Fruit fly (Drosophila melanogaster) whole organism, embryonic: Measurements from ENCODE around the gene Art8.
A peak's percentile ranks its signal among the peaks of the same experiment; 100 is the strongest.

Experiments used
- Atf-2 ChIP-seq: fragments of 200-800 bp; sonication (Bioruptor generic); optimal IDR thresholded peaks from 2 replicates; lab custom pipeline; 2016; ENCODE audit warnings: missing biosample characterization, missing genetic modification characterization
- CG10147 ChIP-seq: fragments of 200-800 bp; sonication (Bioruptor generic); optimal IDR thresholded peaks from 2 replicates; lab custom pipeline; 2019; ENCODE audit warnings: missing biosample characterization, mild to moderate bottlenecking, missing genetic modification characterization, moderate library complexity
- CG11723 ChIP-seq: fragments of 200-800 bp; sonication (Bioruptor generic); optimal IDR thresholded peaks from 2 replicates; lab custom pipeline; 2017; ENCODE audit warnings: missing biosample characterization, mild to moderate bottlenecking, missing genetic modification characterization
- CG12155 ChIP-seq: fragments of 200-800 bp; sonication (Bioruptor generic); optimal IDR thresholded peaks from 3 replicates; lab custom pipeline; 2016; ENCODE audit warnings: missing biosample characterization, missing genetic modification characterization
- CG1529 ChIP-seq: fragments of 200-800 bp; sonication (Bioruptor generic); optimal IDR thresholded peaks from 3 replicates; lab custom pipeline; 2018; ENCODE audit warnings: missing biosample characterization, missing genetic modification characterization
- CG16779 ChIP-seq: fragments of 200-800 bp; sonication (Bioruptor generic); IDR thresholded peaks from 2 replicates; pipeline ENCODE4 v1.3.6; 2022; ENCODE audit warnings: missing biosample characterization, missing genetic modification characterization
- CG18619 ChIP-seq: fragments of 200-800 bp; sonication (Bioruptor generic); optimal IDR thresholded peaks from 3 replicates; lab custom pipeline; 2017; ENCODE audit warnings: missing biosample characterization, mild to moderate bottlenecking, missing genetic modification characterization
- CG18764 ChIP-seq: fragments of 200-800 bp; sonication (Bioruptor generic); optimal IDR thresholded peaks from 3 replicates; lab custom pipeline; 2016; ENCODE audit warnings: missing biosample characterization, missing genetic modification characterization
- CG31365 ChIP-seq: fragments of 200-800 bp; sonication (Bioruptor generic); optimal IDR thresholded peaks from 2 replicates; lab custom pipeline; 2018; ENCODE audit warnings: missing biosample characterization, mild to moderate bottlenecking, missing genetic modification characterization
- CG3163 ChIP-seq: fragments of 200-800 bp; sonication (Bioruptor generic); optimal IDR thresholded peaks from 3 replicates; lab custom pipeline; 2016; ENCODE audit warnings: missing biosample characterization, missing genetic modification characterization
- CG3726 ChIP-seq: fragments of 200-800 bp; sonication (Bioruptor generic); IDR thresholded peaks from 3 replicates; pipeline ENCODE4, ENCODE4 v1.3.6; 2022; ENCODE audit warnings: missing biosample characterization, missing genetic modification characterization
- CG3995 ChIP-seq: fragments of 200-800 bp; sonication (Bioruptor generic); optimal IDR thresholded peaks from 3 replicates; lab custom pipeline; 2016; ENCODE audit warnings: missing biosample characterization, missing genetic modification characterization
- CG42726 ChIP-seq: fragments of 200-800 bp; sonication (Bioruptor generic); IDR thresholded peaks from 2 replicates; pipeline ENCODE4 v1.3.6; 2022; ENCODE audit warnings: missing biosample characterization, missing genetic modification characterization; ENCODE audit not compliant: partially characterized antibody
- CG5180 ChIP-seq: fragments of 200-800 bp; sonication (Bioruptor generic); optimal IDR thresholded peaks from 3 replicates; lab custom pipeline; 2017; ENCODE audit warnings: missing biosample characterization, missing genetic modification characterization, mild to moderate bottlenecking, moderate library complexity, missing genetic modification reagents
- CG5953 ChIP-seq: fragments of 200-800 bp; sonication (Bioruptor generic); IDR thresholded peaks from 2 replicates; pipeline ENCODE4 v1.3.6; 2022; ENCODE audit warnings: missing biosample characterization, missing genetic modification characterization
- CG6254 ChIP-seq: fragments of 200-800 bp; sonication (Bioruptor generic); optimal IDR thresholded peaks from 3 replicates; lab custom pipeline; 2017; ENCODE audit warnings: mild to moderate bottlenecking, missing biosample characterization, missing genetic modification reagents, missing genetic modification characterization
- CG9437 ChIP-seq: fragments of 200-800 bp; sonication (Bioruptor generic); optimal IDR thresholded peaks from 2 replicates; lab custom pipeline; 2018; ENCODE audit warnings: missing biosample characterization, mild to moderate bottlenecking, missing genetic modification characterization
- CG9609 ChIP-seq: fragments of 200-800 bp; sonication (Bioruptor generic); optimal IDR thresholded peaks from 3 replicates; lab custom pipeline; 2016; ENCODE audit warnings: missing biosample characterization, missing genetic modification characterization
- CHES-1-like ChIP-seq: fragments of 200-800 bp; sonication (Bioruptor generic); optimal IDR thresholded peaks from 2 replicates; lab custom pipeline; 2016; ENCODE audit warnings: missing biosample characterization, missing genetic modification characterization
- Dbx ChIP-seq: fragments of 200-800 bp; sonication (Bioruptor generic); IDR thresholded peaks from 3 replicates; pipeline ENCODE4 v1.3.6; 2022; ENCODE audit warnings: missing biosample characterization, missing genetic modification characterization
- Ets65A ChIP-seq: fragments of 200-800 bp; sonication (Bioruptor generic); peaks from one replicate; lab custom pipeline; 2016; ENCODE audit warnings: missing biosample characterization, missing genetic modification characterization
- HHEX ChIP-seq: fragments of 200-800 bp; sonication (Bioruptor generic); optimal IDR thresholded peaks from 3 replicates; lab custom pipeline; 2017; ENCODE audit warnings: missing biosample characterization, mild to moderate bottlenecking, missing genetic modification characterization, missing genetic modification reagents
- HLH4C ChIP-seq: fragments of 200-800 bp; sonication (Bioruptor generic); IDR thresholded peaks from 3 replicates; pipeline ENCODE4 v1.3.6; 2022; ENCODE audit warnings: missing biosample characterization, missing genetic modification characterization; ENCODE audit not compliant: partially characterized antibody
- HLHmδ ChIP-seq: fragments of 200-800 bp; sonication (Bioruptor generic); optimal IDR thresholded peaks from 2 replicates; lab custom pipeline; 2018; ENCODE audit warnings: missing biosample characterization, mild to moderate bottlenecking, missing genetic modification characterization, moderate library complexity
- Hr39 ChIP-seq: fragments of >200 bp; optimal IDR thresholded peaks from 2 replicates; lab custom pipeline; 2017
- MESR4 ChIP-seq: fragments of 200-800 bp; sonication (Bioruptor generic); optimal IDR thresholded peaks from 2 replicates; lab custom pipeline; 2018; ENCODE audit warnings: missing biosample characterization, mild to moderate bottlenecking, missing genetic modification characterization, moderate library complexity
- PHDP ChIP-seq: fragments of 200-800 bp; sonication (Bioruptor generic); optimal IDR thresholded peaks from 3 replicates; lab custom pipeline; 2018; ENCODE audit warnings: missing biosample characterization, mild to moderate bottlenecking, missing genetic modification characterization, moderate library complexity
- Ptx1 ChIP-seq: fragments of 200-800 bp; sonication (Bioruptor generic); IDR thresholded peaks from 2 replicates; pipeline ENCODE4 v1.3.6; 2022; ENCODE audit warnings: missing biosample characterization, missing genetic modification characterization
- Six4 ChIP-seq: fragments of 200-800 bp; sonication (Bioruptor generic); optimal IDR thresholded peaks from 2 replicates; lab custom pipeline; 2016; ENCODE audit warnings: missing biosample characterization, missing genetic modification characterization
- TFAM ChIP-seq: fragments of 200-800 bp; sonication (Bioruptor generic); optimal IDR thresholded peaks from 2 replicates; lab custom pipeline; 2017; ENCODE audit warnings: missing biosample characterization, missing genetic modification characterization, inconsistent platforms
- br ChIP-seq: fragments of >200 bp; optimal IDR thresholded peaks from 2 replicates; lab custom pipeline; 2017
- cad ChIP-seq: fragments of >200 bp; optimal IDR thresholded peaks from 2 replicates; lab custom pipeline; 2017; ENCODE audit warnings: missing biosample characterization, missing genetic modification characterization
- crc ChIP-seq: fragments of 200-800 bp; sonication (Bioruptor generic); optimal IDR thresholded peaks from 2 replicates; lab custom pipeline; 2016; ENCODE audit warnings: missing biosample characterization, missing genetic modification characterization
- da ChIP-seq: fragments of 200-800 bp; sonication (Bioruptor generic); optimal IDR thresholded peaks from 2 replicates; lab custom pipeline; 2016; ENCODE audit warnings: missing biosample characterization, missing genetic modification characterization
- dan ChIP-seq: fragments of 200-800 bp; sonication (Bioruptor generic); IDR thresholded peaks from 2 replicates; pipeline ENCODE4 v1.3.6; 2022; ENCODE audit warnings: missing biosample characterization, missing genetic modification characterization
- disco-r ChIP-seq: fragments of 200-800 bp; sonication (Bioruptor generic); optimal IDR thresholded peaks from 2 replicates; lab custom pipeline; 2016; ENCODE audit warnings: missing biosample characterization, missing genetic modification characterization
- dmrt99B ChIP-seq: fragments of 200-800 bp; sonication (Bioruptor generic); optimal IDR thresholded peaks from 2 replicates; lab custom pipeline; 2018; ENCODE audit warnings: missing biosample characterization, mild to moderate bottlenecking, missing genetic modification characterization, moderate library complexity
- dpn ChIP-seq, 2 experiments: fragments of 200-800 bp; sonication (Bioruptor generic); optimal IDR thresholded peaks; 3 replicates each; lab custom pipeline; 2016; ENCODE audit warnings: missing biosample characterization in 2 of 2, missing genetic modification characterization in 2 of 2
- esg ChIP-seq: fragments of 200-800 bp; sonication (Bioruptor generic); conservative IDR thresholded peaks from 2 replicates; pipeline ENCODE4 v1.3.6; 2022; ENCODE audit warnings: missing biosample characterization, missing genetic modification characterization
- fd96Cb ChIP-seq: fragments of 200-800 bp; sonication (Bioruptor generic); optimal IDR thresholded peaks from 2 replicates; lab custom pipeline; 2018; ENCODE audit warnings: missing biosample characterization, mild to moderate bottlenecking, missing genetic modification characterization, moderate library complexity
- gem ChIP-seq: fragments of 200-800 bp; sonication (Bioruptor generic); optimal IDR thresholded peaks from 2 replicates; lab custom pipeline; 2019; ENCODE audit warnings: missing biosample characterization, mild to moderate bottlenecking, missing genetic modification characterization, moderate library complexity
- gsb ChIP-seq: fragments of 200-800 bp; sonication (Bioruptor generic); IDR thresholded peaks from 2 replicates; pipeline ENCODE4 v1.3.6; 2022; ENCODE audit warnings: missing biosample characterization, missing genetic modification characterization
- hth ChIP-seq: fragments of >200 bp; optimal IDR thresholded peaks from 2 replicates; lab custom pipeline; 2017; ENCODE audit warnings: inconsistent platforms
- lola ChIP-seq, 3 experiments: fragments of >200 bp in 2 of 3; fragments of 200-800 bp in 1 of 3; sonication (Bioruptor generic) in 1 of 3; optimal IDR thresholded peaks; 2 replicates each; lab custom pipeline; 2017 to 2019; ENCODE audit warnings: missing biosample characterization in 3 of 3, missing genetic modification characterization in 3 of 3, mild to moderate bottlenecking in 1 of 3, moderate library complexity in 1 of 3
- nerfin-2 ChIP-seq: fragments of 200-800 bp; sonication (Bioruptor generic); IDR thresholded peaks from 2 replicates; pipeline ENCODE4 v1.3.6; 2022; ENCODE audit warnings: missing biosample characterization, missing genetic modification characterization; ENCODE audit not compliant: partially characterized antibody
- otp ChIP-seq: fragments of 200-800 bp; sonication (Bioruptor generic); IDR thresholded peaks from 3 replicates; pipeline ENCODE4, ENCODE4 v1.3.6; 2022; ENCODE audit warnings: missing biosample characterization, missing genetic modification characterization
- peb ChIP-seq: fragments of 200-800 bp; sonication (Bioruptor generic); IDR thresholded peaks from 2 replicates; pipeline ENCODE4 v1.3.6; 2022; ENCODE audit warnings: missing biosample characterization, missing genetic modification characterization
- pfk ChIP-seq: fragments of 200-800 bp; sonication (Bioruptor generic); optimal IDR thresholded peaks from 2 replicates; lab custom pipeline; 2018; ENCODE audit warnings: missing biosample characterization, mild to moderate bottlenecking, missing genetic modification characterization, moderate library complexity
- rib ChIP-seq: fragments of 200-800 bp; sonication (Bioruptor generic); IDR thresholded peaks from 2 replicates; pipeline ENCODE4 v1.3.6; 2022; ENCODE audit warnings: missing biosample characterization, missing genetic modification characterization
- row ChIP-seq: fragments of 200-800 bp; sonication (Bioruptor generic); IDR thresholded peaks from 3 replicates; pipeline ENCODE4 v1.3.6; 2022; ENCODE audit warnings: missing biosample characterization, missing genetic modification characterization
- sens ChIP-seq: fragments of 200-800 bp; sonication (Bioruptor generic); peaks from one replicate; lab custom pipeline; 2016; ENCODE audit warnings: missing biosample characterization, missing genetic modification characterization
- wek ChIP-seq: fragments of 200-800 bp; sonication (Bioruptor generic); optimal IDR thresholded peaks from 3 replicates; lab custom pipeline; 2018; ENCODE audit warnings: missing biosample characterization, mild to moderate bottlenecking, missing genetic modification characterization, moderate library complexity

Gene Art8

dm6 chr2L:11016695-11017094 lies 5.8 kb upstream of the Art8 start, which contains the start of gene CG14913:
CG14913 (plus strand) TSS chr2L:11016995.
- TF ChIP-seq CG9609 (no peak), Ptx1 (no peak), TFAM (no peak), CG10147 (GFP tag; lab: Kevin White, UChicago) (no peak), CG3726 (GFP tag; lab: Robert Waterston, UW) (no peak), fd96Cb (tag; lab: Kevin White, UChicago) (no peak), nerfin-2 (GFP tag; lab: Robert Waterston, UW) (no peak), CG3995 (no peak), HLH4C (GFP tag; lab: Robert Waterston, UW) (no peak), rib (GFP tag; lab: Robert Waterston, UW) (no peak), hth (lab: Kevin White, UChicago) (no peak), HHEX (GFP tag; lab: Kevin White, UChicago) (no peak), CG9437 (GFP tag; lab: Kevin White, UChicago) (no peak), CG31365 (no peak), pfk (GFP tag; lab: Kevin White, UChicago) (no peak), Atf-2 (GFP tag; lab: Kevin White, UChicago) (no peak), disco-r (no peak), CG11723 (GFP tag; lab: Kevin White, UChicago) (no peak)
- TF ChIP-seq, all 482 proteins: peak for 0

dm6 chr2L:11015320-11015719 lies 4.4 kb upstream of the Art8 start, which contains the start of gene Acp32CD:
Acp32CD (plus strand) TSS chr2L:11015620.
- TF ChIP-seq CG3163 (GFP tag; lab: Kevin White, UChicago) = no peak
- TF ChIP-seq CG1529 (GFP tag; lab: Kevin White, UChicago) = no peak
- no peak for TF ChIP-seq MESR4 (GFP tag; lab: Kevin White, UChicago)
- no peak for TF ChIP-seq HHEX (GFP tag; lab: Kevin White, UChicago)
- TF ChIP-seq br = no peak
- no peak for TF ChIP-seq CHES-1-like
- peak; percentile 34 for TF ChIP-seq sens
- no peak for TF ChIP-seq otp
- TF ChIP-seq CG5180 = no peak
- no peak for TF ChIP-seq da (GFP tag; lab: Kevin White, UChicago)
- no peak for TF ChIP-seq dpn (GFP tag; optimal IDR thresholded peaks at IDR 0.05; lab: Kevin White, UChicago)
- peak; percentile 35 for TF ChIP-seq Ets65A (GFP tag; lab: Kevin White, UChicago)
- TF ChIP-seq CG12155 (GFP tag; lab: Kevin White, UChicago) = no peak
- no peak for TF ChIP-seq cad

dm6 chr2L:11014671-11015070 lies 3.8 kb upstream of the Art8 start:
- no peak for TF ChIP-seq Dbx (GFP tag; lab: Robert Waterston, UW)
- TF ChIP-seq CG42726 (GFP tag; lab: Robert Waterston, UW) = no peak
- no peak for TF ChIP-seq CG16779 (GFP tag; lab: Robert Waterston, UW)
- TF ChIP-seq CG18764 = no peak
- no peak for TF ChIP-seq dan (GFP tag; lab: Robert Waterston, UW)
- no peak for TF ChIP-seq Six4 (GFP tag; lab: Kevin White, UChicago)
- no peak for TF ChIP-seq Hr39 (lab: Kevin White, UChicago)
- TF ChIP-seq row (GFP tag; lab: Robert Waterston, UW) = peak; percentile 15; the same call in 1 of the 3 replicates
- no peak for TF ChIP-seq CG18619 (GFP tag; lab: Kevin White, UChicago)
- no peak for TF ChIP-seq PHDP (tag; lab: Kevin White, UChicago)
- peak; percentile 28 for TF ChIP-seq gem
- TF ChIP-seq CG6254 (GFP tag; lab: Kevin White, UChicago) = peak; percentile 53
- no peak for TF ChIP-seq wek (GFP tag; lab: Kevin White, UChicago)
- TF ChIP-seq gsb (GFP tag; lab: Robert Waterston, UW) = no peak
- TF ChIP-seq esg = no peak
- no peak for TF ChIP-seq peb (GFP tag; lab: Robert Waterston, UW)
- peak in 1 of 3 experiments; percentile 17 for TF ChIP-seq lola (GFP tag; optimal IDR thresholded peaks at IDR 0.05; lab: Kevin White, UChicago)
- TF ChIP-seq dmrt99B (tag; lab: Kevin White, UChicago) = no peak
- TF ChIP-seq crc = no peak
- TF ChIP-seq CG5953 (GFP tag; lab: Robert Waterston, UW) = no peak
- no peak for TF ChIP-seq HLHmδ (GFP tag; lab: Kevin White, UChicago)
